Fruit fly (Drosophila melanogaster) whole organism, prepupa: ENCODE results near the gene Muc14A.

Source experiments
- Blimp-1 ChIP-seq: fragments of 200-800 bp; sonication (Bioruptor generic); optimal IDR thresholded peaks from 3 replicates; lab custom pipeline; 2017; ENCODE audit warnings: missing biosample characterization, missing genetic modification characterization, mild to moderate bottlenecking, moderate library complexity, missing genetic modification reagents
- CG6163 ChIP-seq: fragments of 200-800 bp; sonication (Bioruptor generic); IDR thresholded peaks from 3 replicates; pipeline ENCODE4 v1.3.6; 2022; ENCODE audit warnings: missing biosample characterization, missing genetic modification characterization
- CG6854 ChIP-seq: fragments of 200-800 bp; sonication (Bioruptor generic); optimal IDR thresholded peaks from 2 replicates; lab custom pipeline; 2017; ENCODE audit warnings: missing biosample characterization, mild to moderate bottlenecking, missing genetic modification characterization
- CG7368 ChIP-seq: fragments of 200-800 bp; sonication (Bioruptor generic); optimal IDR thresholded peaks from 3 replicates; lab custom pipeline; 2016; ENCODE audit warnings: missing biosample characterization, missing genetic modification characterization
- CG8119 ChIP-seq: fragments of 200-800 bp; sonication (Bioruptor generic); IDR thresholded peaks from 3 replicates; pipeline ENCODE4 v1.3.6; 2022; ENCODE audit warnings: missing biosample characterization, missing genetic modification characterization
- Eip93F ChIP-seq: fragments of 200-800 bp; sonication (Bioruptor generic); optimal IDR thresholded peaks from 2 replicates; lab custom pipeline; 2016; ENCODE audit warnings: missing biosample characterization, mild to moderate bottlenecking, missing genetic modification characterization
- Lpt ChIP-seq: fragments of 200-800 bp; sonication (Bioruptor generic); optimal IDR thresholded peaks from 3 replicates; lab custom pipeline; 2016; ENCODE audit warnings: missing biosample characterization, missing genetic modification characterization
- OdsH ChIP-seq: fragments of 200-800 bp; sonication (Bioruptor generic); optimal IDR thresholded peaks from 3 replicates; lab custom pipeline; 2016; ENCODE audit warnings: missing biosample characterization, missing genetic modification characterization
- Sox102F ChIP-seq: fragments of 200-800 bp; sonication (Bioruptor generic); optimal IDR thresholded peaks from 2 replicates; lab custom pipeline; 2016; ENCODE audit warnings: missing biosample characterization, mild to moderate bottlenecking, missing genetic modification characterization
- fd85E ChIP-seq: fragments of 200-800 bp; sonication (Bioruptor generic); optimal IDR thresholded peaks from 3 replicates; lab custom pipeline; 2016; ENCODE audit warnings: missing biosample characterization, missing genetic modification characterization

DNA sequence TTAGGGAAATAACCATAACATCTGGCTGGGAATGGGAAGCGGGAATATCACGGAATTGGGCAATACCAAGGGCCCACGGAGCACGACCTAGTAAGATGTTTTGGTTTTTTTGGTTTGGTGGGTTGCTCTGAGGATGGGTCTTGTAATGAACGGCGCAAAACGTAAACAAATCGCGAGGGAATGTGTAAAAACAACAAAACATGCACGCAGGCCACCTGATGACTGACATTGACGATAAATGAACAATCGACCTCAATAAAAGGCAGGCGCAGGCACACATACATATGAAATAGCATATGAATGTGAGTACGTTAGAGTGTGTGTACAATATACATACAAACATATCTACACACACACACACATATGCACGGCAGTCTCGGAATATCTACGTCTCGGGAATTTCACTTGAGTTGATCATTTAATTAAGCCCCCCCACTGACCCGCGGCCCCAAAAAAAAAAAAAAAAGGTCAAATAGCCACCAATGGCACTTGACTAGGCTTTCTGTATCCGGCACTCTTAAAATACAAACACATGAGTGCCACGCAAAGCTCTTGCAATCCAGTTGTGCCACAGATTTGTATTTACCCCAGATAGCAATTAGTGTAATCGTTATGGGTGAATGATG, 91.9 kb downstream of the Muc14A start:
- TF ChIP-seq CG6854 (no peak), Blimp-1 (GFP tag; lab: Kevin White, UChicago) (no peak), CG6163 (GFP tag; lab: Robert Waterston, UW) (no peak), Eip93F (GFP tag; lab: Kevin White, UChicago) (no peak), CG8119 (no peak), Sox102F (GFP tag; lab: Kevin White, UChicago) (no peak), OdsH (GFP tag; lab: Kevin White, UChicago) (no peak), Lpt (GFP tag; lab: Kevin White, UChicago) (no peak), fd85E (no peak), CG7368 (no peak)
